Fruit fly (Drosophila melanogaster) whole organism, embryonic: ENCODE measurements around the gene Ubi-p5E.
A peak's percentile ranks its signal among the peaks of the same experiment; 100 is the strongest.

Experiments used
- Blimp-1 ChIP-seq: fragments of 200-800 bp; sonication (Bioruptor generic); optimal IDR thresholded peaks from 3 replicates; lab custom pipeline; 2018; ENCODE audit warnings: missing biosample characterization, missing genetic modification characterization, mild to moderate bottlenecking, moderate library complexity, missing genetic modification reagents
- CG11504 ChIP-seq: fragments of 200-800 bp; sonication (Bioruptor generic); optimal IDR thresholded peaks from 3 replicates; lab custom pipeline; 2019; ENCODE audit warnings: missing biosample characterization, mild to moderate bottlenecking, missing genetic modification characterization, moderate library complexity
- CG12071 ChIP-seq: fragments of 200-800 bp; sonication (Bioruptor generic); optimal IDR thresholded peaks from 3 replicates; lab custom pipeline; 2018; ENCODE audit warnings: missing biosample characterization, mild to moderate bottlenecking, missing genetic modification characterization
- CG12219 ChIP-seq: fragments of 200-800 bp; sonication (Bioruptor generic); optimal IDR thresholded peaks from 3 replicates; lab custom pipeline; 2018; ENCODE audit warnings: missing biosample characterization, mild to moderate bottlenecking, missing genetic modification characterization
- CG13296 ChIP-seq: fragments of 200-800 bp; sonication (Bioruptor generic); optimal IDR thresholded peaks from 3 replicates; lab custom pipeline; 2018; ENCODE audit warnings: missing biosample characterization, mild to moderate bottlenecking, missing genetic modification characterization
- CG14441 ChIP-seq: fragments of 200-800 bp; sonication (Bioruptor generic); IDR thresholded peaks from 2 replicates; pipeline ENCODE4 v1.3.6; 2022; ENCODE audit warnings: missing biosample characterization, missing genetic modification characterization
- CG15269 ChIP-seq: fragments of 200-800 bp; sonication (Bioruptor generic); optimal IDR thresholded peaks from 2 replicates; lab custom pipeline; 2018; ENCODE audit warnings: missing biosample characterization, mild to moderate bottlenecking, missing genetic modification characterization, moderate library complexity
- CG16815 ChIP-seq: fragments of 200-800 bp; sonication (Bioruptor generic); optimal IDR thresholded peaks from 3 replicates; lab custom pipeline; 2017; ENCODE audit warnings: missing biosample characterization, mild to moderate bottlenecking, missing genetic modification characterization
- CG17359 ChIP-seq: fragments of 200-800 bp; sonication (Bioruptor generic); optimal IDR thresholded peaks from 3 replicates; lab custom pipeline; 2018; ENCODE audit warnings: missing biosample characterization, mild to moderate bottlenecking, missing genetic modification characterization, moderate library complexity
- CG17612 ChIP-seq: fragments of 200-800 bp; sonication (Bioruptor generic); IDR thresholded peaks from 2 replicates; pipeline ENCODE4 v1.3.6; 2022; ENCODE audit warnings: missing biosample characterization, missing genetic modification characterization
- CG17829 ChIP-seq: fragments of 200-800 bp; optimal IDR thresholded peaks from 2 replicates; lab custom pipeline; 2019; ENCODE audit warnings: missing biosample characterization, mild to moderate bottlenecking, missing genetic modification characterization, moderate library complexity
- CG18599 ChIP-seq: fragments of 200-800 bp; sonication (Bioruptor generic); optimal IDR thresholded peaks from 3 replicates; lab custom pipeline; 2017; ENCODE audit warnings: missing biosample characterization, missing genetic modification characterization, mild to moderate bottlenecking, moderate library complexity, missing genetic modification reagents
- CG3726 ChIP-seq: fragments of 200-800 bp; sonication (Bioruptor generic); IDR thresholded peaks from 3 replicates; pipeline ENCODE4, ENCODE4 v1.3.6; 2022; ENCODE audit warnings: missing biosample characterization, missing genetic modification characterization
- CG6683 ChIP-seq: fragments of 200-800 bp; sonication (Bioruptor generic); optimal IDR thresholded peaks from 2 replicates; lab custom pipeline; 2017; ENCODE audit warnings: missing biosample characterization, mild to moderate bottlenecking, missing genetic modification characterization, missing genetic modification reagents
- CG6854 ChIP-seq: fragments of 200-800 bp; sonication (Bioruptor generic); optimal IDR thresholded peaks from 3 replicates; lab custom pipeline; 2017; ENCODE audit warnings: missing biosample characterization, mild to moderate bottlenecking, missing genetic modification characterization
- CG8290 ChIP-seq, 3 experiments: fragments of 200-800 bp; sonication (Bioruptor generic); optimal IDR thresholded peaks; 2 replicates each; lab custom pipeline; 2016 to 2019; ENCODE audit warnings: missing biosample characterization in 3 of 3, missing genetic modification characterization in 3 of 3, mild to moderate bottlenecking in 2 of 3, moderate library complexity in 1 of 3
- CG8388 ChIP-seq: fragments of 200-800 bp; sonication (Bioruptor generic); optimal IDR thresholded peaks from 2 replicates; lab custom pipeline; 2019; ENCODE audit warnings: missing biosample characterization, mild to moderate bottlenecking, missing genetic modification characterization, moderate library complexity
- CHES-1-like ChIP-seq: fragments of 200-800 bp; sonication (Bioruptor generic); optimal IDR thresholded peaks from 2 replicates; lab custom pipeline; 2016; ENCODE audit warnings: missing biosample characterization, missing genetic modification characterization
- D19A ChIP-seq: fragments of 200-800 bp; optimal IDR thresholded peaks from 3 replicates; lab custom pipeline; 2019; ENCODE audit warnings: missing biosample characterization, mild to moderate bottlenecking, missing genetic modification characterization, moderate library complexity
- Deaf1 ChIP-seq: fragments of 200-800 bp; optimal IDR thresholded peaks from 3 replicates; lab custom pipeline; 2019; ENCODE audit warnings: missing biosample characterization, mild to moderate bottlenecking, missing genetic modification characterization, moderate library complexity
- Fer1 ChIP-seq: fragments of 200-800 bp; sonication (Bioruptor generic); optimal IDR thresholded peaks from 2 replicates; lab custom pipeline; 2017; ENCODE audit warnings: missing biosample characterization, mild to moderate bottlenecking, missing genetic modification characterization
- Hmr ChIP-seq: fragments of 200-800 bp; sonication (Bioruptor generic); optimal IDR thresholded peaks from 3 replicates; lab custom pipeline; 2017; ENCODE audit warnings: mild to moderate bottlenecking, missing biosample characterization, missing genetic modification reagents, missing genetic modification characterization
- Hsf ChIP-seq: fragments of 200-800 bp; sonication (Bioruptor generic); optimal IDR thresholded peaks from 3 replicates; lab custom pipeline; 2016; ENCODE audit warnings: missing biosample characterization, missing genetic modification characterization
- Kr ChIP-seq: fragments of 200-800 bp; sonication (Bioruptor generic); optimal IDR thresholded peaks from 2 replicates; lab custom pipeline; 2017; ENCODE audit warnings: missing biosample characterization, mild to moderate bottlenecking, missing genetic modification characterization
- Mad ChIP-seq: fragments of 200-800 bp; sonication (Bioruptor generic); optimal IDR thresholded peaks from 2 replicates; lab custom pipeline; 2016; ENCODE audit warnings: missing biosample characterization, missing genetic modification characterization
- Med ChIP-seq: fragments of 200-800 bp; sonication (Bioruptor generic); peaks from one replicate; lab custom pipeline; 2016; ENCODE audit warnings: missing biosample characterization, missing genetic modification characterization, mild to moderate bottlenecking, inconsistent platforms, moderate library complexity
- Meics ChIP-seq: fragments of 200-800 bp; sonication (Bioruptor generic); optimal IDR thresholded peaks from 2 replicates; lab custom pipeline; 2017; ENCODE audit warnings: missing biosample characterization, mild to moderate bottlenecking, missing genetic modification characterization
- Neu2 ChIP-seq: fragments of 200-800 bp; sonication (Bioruptor generic); optimal IDR thresholded peaks from 3 replicates; lab custom pipeline; 2016; ENCODE audit warnings: missing biosample characterization, missing genetic modification characterization, borderline replicate concordance
- Ravus ChIP-seq: fragments of 200-800 bp; sonication (Bioruptor generic); IDR thresholded peaks from 2 replicates; pipeline ENCODE4 v1.3.6; 2022; ENCODE audit warnings: missing biosample characterization, missing genetic modification characterization
- Sry-β ChIP-seq: fragments of 200-800 bp; sonication (Bioruptor generic); optimal IDR thresholded peaks from 2 replicates; lab custom pipeline; 2018; ENCODE audit warnings: missing biosample characterization, mild to moderate bottlenecking, missing genetic modification characterization, moderate library complexity
- Usf ChIP-seq: fragments of 200-800 bp; sonication (Bioruptor generic); optimal IDR thresholded peaks from 2 replicates; lab custom pipeline; 2017; ENCODE audit warnings: missing genotype, missing biosample characterization, missing genetic modification characterization
- ac ChIP-seq: fragments of 200-800 bp; sonication (Bioruptor generic); optimal IDR thresholded peaks from 3 replicates; lab custom pipeline; 2017; ENCODE audit warnings: missing biosample characterization, mild to moderate bottlenecking, missing genetic modification characterization
- ara ChIP-seq: fragments of 200-800 bp; sonication (Bioruptor generic); IDR thresholded peaks from 2 replicates; pipeline ENCODE4 v1.3.6; 2022; ENCODE audit warnings: missing biosample characterization, missing genetic modification characterization
- caup ChIP-seq: fragments of 200-800 bp; sonication (Bioruptor generic); optimal IDR thresholded peaks from 3 replicates; lab custom pipeline; 2017; ENCODE audit warnings: missing biosample characterization, mild to moderate bottlenecking, missing genetic modification characterization, moderate library complexity; ENCODE audit not compliant: severe bottlenecking
- danr ChIP-seq: fragments of 200-800 bp; sonication (Bioruptor generic); IDR thresholded peaks from 2 replicates; pipeline ENCODE4 v1.3.6; 2022; ENCODE audit warnings: missing biosample characterization, missing genetic modification characterization
- dmrt99B ChIP-seq: fragments of 200-800 bp; sonication (Bioruptor generic); optimal IDR thresholded peaks from 2 replicates; lab custom pipeline; 2018; ENCODE audit warnings: missing biosample characterization, mild to moderate bottlenecking, missing genetic modification characterization, moderate library complexity
- gem ChIP-seq: fragments of 200-800 bp; sonication (Bioruptor generic); optimal IDR thresholded peaks from 2 replicates; lab custom pipeline; 2019; ENCODE audit warnings: missing biosample characterization, mild to moderate bottlenecking, missing genetic modification characterization, moderate library complexity
- grau ChIP-seq: fragments of 200-800 bp; optimal IDR thresholded peaks from 3 replicates; lab custom pipeline; 2019; ENCODE audit warnings: missing biosample characterization, mild to moderate bottlenecking, missing genetic modification characterization, moderate library complexity
- hkb ChIP-seq, 2 experiments: fragments of 200-800 bp in 1 of 2; fragments of >200 bp in 1 of 2; sonication (Bioruptor generic) in 1 of 2; IDR thresholded peaks in 1 of 2; optimal IDR thresholded peaks in 1 of 2; 2 replicates each; pipeline versions ENCODE4 v1.3.6 to Lab custom; 2017 to 2022; ENCODE audit warnings: missing biosample characterization in 1 of 2, missing genetic modification characterization in 1 of 2
- ind ChIP-seq: fragments of 200-800 bp; sonication (Bioruptor generic); optimal IDR thresholded peaks from 3 replicates; lab custom pipeline; 2016; ENCODE audit warnings: missing biosample characterization, missing genetic modification characterization
- kah ChIP-seq: fragments of 200-800 bp; sonication (Bioruptor generic); optimal IDR thresholded peaks from 2 replicates; lab custom pipeline; 2018; ENCODE audit warnings: missing biosample characterization, mild to moderate bottlenecking, missing genetic modification characterization
- kni ChIP-seq: fragments of 200-800 bp; sonication (Bioruptor generic); optimal IDR thresholded peaks from 3 replicates; lab custom pipeline; 2017; ENCODE audit warnings: mild to moderate bottlenecking, missing biosample characterization, missing genetic modification reagents, missing genetic modification characterization
- lmd ChIP-seq: fragments of 200-800 bp; sonication (Bioruptor generic); IDR thresholded peaks from 2 replicates; pipeline ENCODE4 v1.3.6; 2022; ENCODE audit warnings: missing biosample characterization, missing genetic modification characterization
- peb ChIP-seq: fragments of 200-800 bp; sonication (Bioruptor generic); IDR thresholded peaks from 2 replicates; pipeline ENCODE4 v1.3.6; 2022; ENCODE audit warnings: missing biosample characterization, missing genetic modification characterization
- psq ChIP-seq: fragments of 200-800 bp; sonication (Bioruptor generic); optimal IDR thresholded peaks from 2 replicates; lab custom pipeline; 2017; ENCODE audit warnings: missing biosample characterization, missing genetic modification characterization
- sob ChIP-seq: fragments of 200-800 bp; sonication (Bioruptor generic); IDR thresholded peaks from 2 replicates; pipeline ENCODE4 v1.3.6; 2022; ENCODE audit warnings: missing biosample characterization, missing genetic modification characterization
- twi ChIP-seq: fragments of 200-800 bp; optimal IDR thresholded peaks from 2 replicates; lab custom pipeline; 2019; ENCODE audit warnings: missing biosample characterization, mild to moderate bottlenecking, missing genetic modification characterization, moderate library complexity
- tx ChIP-seq: fragments of 200-800 bp; sonication (Bioruptor generic); optimal IDR thresholded peaks from 2 replicates; lab custom pipeline; 2016; ENCODE audit warnings: missing biosample characterization, missing genetic modification characterization
- vfl ChIP-seq: fragments of 200-800 bp; sonication (Bioruptor generic); optimal IDR thresholded peaks from 2 replicates; lab custom pipeline; 2016; ENCODE audit warnings: missing biosample characterization, missing genetic modification characterization

Ubi-p5E gene

DNA sequence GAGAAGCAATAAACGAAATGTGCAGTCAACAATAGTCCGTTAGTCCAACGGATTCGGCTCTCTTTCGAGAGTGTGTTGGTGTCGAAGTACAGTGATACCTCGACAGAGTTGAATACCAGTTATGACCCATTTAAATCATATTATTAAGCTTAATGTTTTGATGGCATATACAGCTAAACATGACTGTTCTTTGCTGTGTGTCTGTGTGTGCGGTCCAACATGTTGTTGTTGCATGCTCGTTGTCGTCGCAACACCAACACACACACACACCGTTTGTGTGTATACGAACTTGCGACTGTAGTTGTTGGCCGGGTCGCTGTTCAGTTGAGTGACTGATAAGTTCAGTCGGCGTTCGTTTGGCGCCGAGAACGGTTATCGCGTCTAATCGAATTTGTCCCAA lies 29.4 kb upstream of the Ubi-p5E start, which contains the start of gene CG15894 (continued):
- TF ChIP-seq D19A (tag; lab: Kevin White, UChicago) = no peak
- no peak for TF ChIP-seq ac
- no peak for TF ChIP-seq tx (GFP tag; lab: Kevin White, UChicago)
- peak; percentile 21; the same call in 1 of the 2 replicates for TF ChIP-seq lmd (GFP tag; lab: Robert Waterston, UW)
- TF ChIP-seq sob (GFP tag; lab: Robert Waterston, UW) = peak; percentile 28; the same call in 1 of the 2 replicates
- TF ChIP-seq Mad (GFP tag; lab: Kevin White, UChicago) = no peak
- no peak for TF ChIP-seq vfl
- peak; percentile 5 for TF ChIP-seq dmrt99B (tag; lab: Kevin White, UChicago)
- no peak for TF ChIP-seq CG14441 (GFP tag; lab: Robert Waterston, UW)
- TF ChIP-seq Neu2 (GFP tag; lab: Kevin White, UChicago) = no peak
- TF ChIP-seq ara (GFP tag; lab: Robert Waterston, UW) = no peak
- TF ChIP-seq psq = no peak
- peak; percentile 35 for TF ChIP-seq Hmr (GFP tag; lab: Kevin White, UChicago)
- TF ChIP-seq peb (GFP tag; lab: Robert Waterston, UW) = no peak
- TF ChIP-seq Ravus (GFP tag; lab: Robert Waterston, UW) = no peak
- peak; percentile 28 for TF ChIP-seq gem
- peak; percentile 6 for TF ChIP-seq Meics (GFP tag; lab: Kevin White, UChicago)
- no peak for TF ChIP-seq Kr (GFP tag; lab: Kevin White, UChicago)
- peak; percentile 5 for TF ChIP-seq kni (GFP tag; lab: Kevin White, UChicago)
- TF ChIP-seq caup (GFP tag; lab: Kevin White, UChicago) = no peak
- TF ChIP-seq grau (tag; lab: Kevin White, UChicago) = peak; percentile 67
- TF ChIP-seq CG13296 (GFP tag; lab: Kevin White, UChicago) = peak; percentile 8
- TF ChIP-seq CG12071 (GFP tag; lab: Kevin White, UChicago) = peak; percentile 6
- peak; percentile 63 for TF ChIP-seq CG12219 (GFP tag; lab: Kevin White, UChicago)
- peak; percentile 40 for TF ChIP-seq CG17359 (tag; lab: Kevin White, UChicago)
- peak; percentile 25 for TF ChIP-seq CG8388 (GFP tag; lab: Kevin White, UChicago)
- peak; percentile 1 for TF ChIP-seq ind (GFP tag; lab: Kevin White, UChicago)
- no peak for TF ChIP-seq danr (GFP tag; lab: Robert Waterston, UW)
- TF ChIP-seq CG17829 (tag; lab: Kevin White, UChicago) = no peak
- TF ChIP-seq CG18599 (GFP tag; lab: Kevin White, UChicago) = peak; percentile 49
- TF ChIP-seq CG15269 (tag; lab: Kevin White, UChicago) = peak; percentile 14
- no peak for TF ChIP-seq CG17612 (GFP tag; lab: Robert Waterston, UW)
- TF ChIP-seq Blimp-1 (GFP tag; lab: Kevin White, UChicago) = peak; percentile 3
- no peak for TF ChIP-seq twi
- no peak for TF ChIP-seq CG8290 (GFP tag; optimal IDR thresholded peaks at IDR 0.05; lab: Kevin White, UChicago)
- TF ChIP-seq CG8290 (tag; optimal IDR thresholded peaks at IDR 0.05; lab: Kevin White, UChicago) = peak in 1 of 2 experiments; percentile 64
- TF ChIP-seq CG11504 (tag; lab: Kevin White, UChicago) = peak; percentile 11
- TF ChIP-seq Sry-β (GFP tag; lab: Kevin White, UChicago) = no peak
- no peak for TF ChIP-seq CG16815 (GFP tag; lab: Kevin White, UChicago)
- no peak for TF ChIP-seq CHES-1-like
- no peak for TF ChIP-seq CG6854 (GFP tag; lab: Kevin White, UChicago)
- TF ChIP-seq CG6683 (GFP tag; lab: Kevin White, UChicago) = no peak
- TF ChIP-seq Deaf1 (tag; lab: Kevin White, UChicago) = peak; percentile 39
- peak; percentile 26 for TF ChIP-seq Fer1 (GFP tag; lab: Kevin White, UChicago)
- TF ChIP-seq Hsf (GFP tag; lab: Kevin White, UChicago) = peak; percentile 11
- TF ChIP-seq Med (GFP tag; lab: Kevin White, UChicago) = peak; percentile 77
- no peak for TF ChIP-seq CG3726
- no peak for TF ChIP-seq Usf (GFP tag; lab: Kevin White, UChicago)
- no peak for TF ChIP-seq hkb (optimal IDR thresholded peaks at IDR 0.05; lab: Kevin White, UChicago)
- TF ChIP-seq hkb (GFP tag; IDR thresholded peaks at IDR 0.05; lab: Robert Waterston, UW) = 0 out of 2 replicates have a peak, but pooled peaks have one; percentile 39
- no peak for TF ChIP-seq kah (GFP tag; lab: Kevin White, UChicago)
